Worm (Caenorhabditis elegans) whole organism, L4 larva: ENCODE data around the gene C16C8.9.
"Not testable (repeated sequence)": the region's sequence is repeated elsewhere in the genome, so short reads cannot be mapped to it uniquely, and the experiment has no call there.

Experiments used
- D1046.2 ChIP-seq: fragments of 200-800 bp; sonication (Bioruptor generic); IDR thresholded peaks from 2 replicates; pipeline ENCODE4 v1.3.6; 2022; ENCODE audit warnings: missing genetic modification characterization, missing compliant biosample characterization
- F37D6.2 ChIP-seq: sonication (generic microtip); optimal IDR thresholded peaks from 2 replicates; lab custom pipeline; 2016; ENCODE audit warnings: mild to moderate bottlenecking, missing genetic modification characterization, missing compliant biosample characterization
- F44E2.7 ChIP-seq: fragments of 200-800 bp; sonication (Bioruptor generic); IDR thresholded peaks from 2 replicates; pipeline ENCODE4 v2.1.2; 2022; ENCODE audit warnings: missing genetic modification characterization, missing compliant biosample characterization
- Y105C5A.15 ChIP-seq: fragments of 200-800 bp; sonication (Bioruptor generic); IDR thresholded peaks from 2 replicates; pipeline ENCODE4 v1.3.6; 2022; ENCODE audit warnings: missing genetic modification characterization, missing compliant biosample characterization
- Y48G9A.11 ChIP-seq: fragments of 200-800 bp; sonication (Bioruptor generic); IDR thresholded peaks from 2 replicates; pipeline ENCODE4 v1.3.6; 2022; ENCODE audit warnings: missing genetic modification reagents, missing genetic modification characterization, missing compliant biosample characterization
- Y5F2A.4 ChIP-seq: fragments of 200-800 bp; sonication (Bioruptor generic); optimal IDR thresholded peaks from 2 replicates; lab custom pipeline; 2018; ENCODE audit warnings: mild to moderate bottlenecking, missing genetic modification characterization, missing compliant biosample characterization
- aly-2 ChIP-seq: sonication (generic microtip); optimal IDR thresholded peaks from 2 replicates; lab custom pipeline; 2018; ENCODE audit warnings: missing biosample characterization, missing genetic modification characterization
- ama-1 ChIP-seq: fragments of 150-350 bp; optimal IDR thresholded peaks from 2 replicates; lab custom pipeline; 2014; ENCODE audit warnings: inconsistent platforms, mixed read lengths
- arid-1 ChIP-seq: fragments of 200-800 bp; sonication (Bioruptor generic); conservative IDR thresholded peaks from 2 replicates; pipeline ENCODE4 v1.3.6; 2022; ENCODE audit warnings: missing genetic modification reagents, missing genetic modification characterization, missing compliant biosample characterization
- attf-4 ChIP-seq: sonication (generic microtip); optimal IDR thresholded peaks from 3 replicates; lab custom pipeline; 2017; ENCODE audit warnings: missing biosample characterization, missing genetic modification characterization
- ceh-28 ChIP-seq: fragments of 150-350 bp; optimal IDR thresholded peaks from 2 replicates; lab custom pipeline; 2014; ENCODE audit warnings: missing biosample characterization, missing genetic modification reagents, missing genetic modification characterization
- ceh-44 ChIP-seq: fragments of 200-800 bp; sonication (Bioruptor generic); IDR thresholded peaks from 2 replicates; pipeline ENCODE4 v1.3.6; 2022; ENCODE audit warnings: missing genetic modification reagents, missing genetic modification characterization, missing compliant biosample characterization
- ceh-62 ChIP-seq: sonication (generic microtip); optimal IDR thresholded peaks from 2 replicates; lab custom pipeline; 2017; ENCODE audit warnings: missing biosample characterization, missing genetic modification characterization
- ces-1 ChIP-seq: fragments of 150-350 bp; sonication (generic microtip); optimal IDR thresholded peaks from 4 replicates; lab custom pipeline; 2014; ENCODE audit warnings: missing biosample characterization, missing genetic modification reagents, missing genetic modification characterization
- cey-2 ChIP-seq: sonication (generic microtip); optimal IDR thresholded peaks from 3 replicates; lab custom pipeline; 2017; ENCODE audit warnings: missing genetic modification characterization, mild to moderate bottlenecking, missing compliant biosample characterization, antibody characterized with exemption, borderline replicate concordance; ENCODE audit not compliant: insufficient read depth
- daf-12 ChIP-seq: fragments of 150-350 bp; optimal IDR thresholded peaks from 2 replicates; lab custom pipeline; 2014; ENCODE audit warnings: missing biosample characterization, missing genetic modification reagents, missing genetic modification characterization
- daf-16 ChIP-seq, 3 experiments: sonication (generic microtip); optimal IDR thresholded peaks; 2 replicates each; lab custom pipeline; 2016 to 2017; ENCODE audit warnings: missing genetic modification characterization in 3 of 3, missing genetic modification reagents in 3 of 3, mild to moderate bottlenecking in 2 of 3, missing compliant biosample characterization in 2 of 3, missing biosample characterization in 1 of 3, moderate library complexity in 1 of 3
- daf-8 ChIP-seq: fragments of 200-800 bp; sonication (Bioruptor generic); IDR thresholded peaks from 2 replicates; pipeline ENCODE4 v1.3.6; 2022; ENCODE audit warnings: missing genetic modification characterization, missing compliant biosample characterization
- dmd-6 ChIP-seq: fragments of 200-800 bp; sonication (Bioruptor generic); IDR thresholded peaks from 2 replicates; pipeline ENCODE4 v1.3.6; 2022; ENCODE audit warnings: missing genetic modification reagents, missing genetic modification characterization, missing compliant biosample characterization
- dmd-9 ChIP-seq: fragments of 200-800 bp; sonication (Bioruptor generic); IDR thresholded peaks from 2 replicates; pipeline ENCODE4 v1.3.6; 2022; ENCODE audit warnings: missing genetic modification reagents, missing genetic modification characterization, missing compliant biosample characterization
- fkh-10 ChIP-seq: fragments of 150-350 bp; optimal IDR thresholded peaks from 2 replicates; lab custom pipeline; 2014; ENCODE audit warnings: missing biosample characterization, missing genetic modification reagents, missing genetic modification characterization
- fos-1 ChIP-seq: fragments of 150-350 bp; optimal IDR thresholded peaks from 2 replicates; lab custom pipeline; 2014; ENCODE audit warnings: missing biosample characterization, missing genetic modification characterization
- gei-8 ChIP-seq: fragments of 200-800 bp; sonication (Bioruptor generic); optimal IDR thresholded peaks from 2 replicates; lab custom pipeline; 2018; ENCODE audit warnings: mild to moderate bottlenecking, missing genetic modification characterization, missing compliant biosample characterization
- hlh-11 ChIP-seq: fragments of 200-800 bp; sonication (Bioruptor generic); optimal IDR thresholded peaks from 2 replicates; lab custom pipeline; 2018; ENCODE audit warnings: mild to moderate bottlenecking, missing genetic modification characterization, missing compliant biosample characterization
- lin-1 ChIP-seq: fragments of 200-800 bp; sonication (Bioruptor generic); IDR thresholded peaks from 2 replicates; pipeline ENCODE4 v1.3.6; 2022; ENCODE audit warnings: missing genetic modification reagents, missing genetic modification characterization, missing compliant biosample characterization
- lin-15B ChIP-seq: fragments of 150-350 bp; sonication (generic microtip); optimal IDR thresholded peaks from 3 replicates; lab custom pipeline; 2014; ENCODE audit warnings: missing biosample characterization, missing genetic modification characterization
- lin-38 ChIP-seq: fragments of 200-800 bp; sonication (Bioruptor generic); IDR thresholded peaks from 2 replicates; pipeline ENCODE4 v1.3.6; 2022; ENCODE audit warnings: missing genetic modification reagents, missing genetic modification characterization, missing compliant biosample characterization
- lin-39 ChIP-seq: fragments of 150-350 bp; optimal IDR thresholded peaks from 2 replicates; lab custom pipeline; 2014; ENCODE audit warnings: missing biosample characterization, missing genetic modification reagents, missing genetic modification characterization
- lsy-2 ChIP-seq, 2 experiments: fragments of 150-350 bp in 1 of 2; sonication (generic microtip) in 1 of 2; optimal IDR thresholded peaks; 2 replicates each; lab custom pipeline; 2014 to 2017; ENCODE audit warnings: missing biosample characterization in 2 of 2, missing genetic modification characterization in 2 of 2
- madf-5 ChIP-seq, 2 experiments: fragments of 200-800 bp; sonication (Bioruptor generic); IDR thresholded peaks; 2 replicates each; pipeline ENCODE4 v1.3.6; 2022; ENCODE audit warnings: missing compliant biosample characterization in 2 of 2, missing genetic modification characterization in 2 of 2
- mep-1 ChIP-seq: fragments of 150-350 bp; sonication (generic microtip); optimal IDR thresholded peaks from 3 replicates; lab custom pipeline; 2014; ENCODE audit warnings: missing biosample characterization, missing genetic modification characterization
- mxl-3 ChIP-seq: fragments of 200-800 bp; sonication (Bioruptor generic); optimal IDR thresholded peaks from 2 replicates; lab custom pipeline; 2018; ENCODE audit warnings: mild to moderate bottlenecking, missing genetic modification characterization, missing compliant biosample characterization
- nhr-11 ChIP-seq: fragments of 150-350 bp; optimal IDR thresholded peaks from 2 replicates; lab custom pipeline; 2014; ENCODE audit warnings: missing biosample characterization, missing genetic modification characterization
- nhr-28 ChIP-seq: fragments of 150-350 bp; optimal IDR thresholded peaks from 2 replicates; lab custom pipeline; 2014; ENCODE audit warnings: missing biosample characterization, missing genetic modification characterization
- nhr-42 ChIP-seq: fragments of 200-800 bp; sonication (Bioruptor generic); IDR thresholded peaks from 2 replicates; pipeline ENCODE4 v1.3.6; 2022; ENCODE audit warnings: missing genetic modification characterization, missing compliant biosample characterization
- nhr-6 ChIP-seq: fragments of 150-350 bp; optimal IDR thresholded peaks from 2 replicates; lab custom pipeline; 2014; ENCODE audit warnings: missing biosample characterization, missing genetic modification characterization
- saeg-2 ChIP-seq: fragments of 200-800 bp; sonication (Bioruptor generic); IDR thresholded peaks from 2 replicates; pipeline ENCODE4 v1.3.6; 2022; ENCODE audit warnings: missing genetic modification reagents, missing genetic modification characterization, missing compliant biosample characterization
- set-16 ChIP-seq: fragments of 200-800 bp; sonication (Bioruptor generic); IDR thresholded peaks from 2 replicates; pipeline ENCODE4 v1.3.6; 2022; ENCODE audit warnings: missing genetic modification reagents, missing genetic modification characterization, missing compliant biosample characterization
- skn-1 ChIP-seq: fragments of 150-350 bp; optimal IDR thresholded peaks from 2 replicates; lab custom pipeline; 2014; ENCODE audit warnings: missing biosample characterization, missing genetic modification characterization
- spr-3 ChIP-seq: fragments of 200-800 bp; sonication (Bioruptor generic); optimal IDR thresholded peaks from 2 replicates; lab custom pipeline; 2018; ENCODE audit warnings: mild to moderate bottlenecking, missing genetic modification characterization, missing compliant biosample characterization
- unc-130 ChIP-seq: sonication (generic microtip); optimal IDR thresholded peaks from 2 replicates; lab custom pipeline; 2016; ENCODE audit warnings: missing genetic modification reagents, missing genetic modification characterization, missing compliant biosample characterization
- unc-39 ChIP-seq: sonication (generic microtip); optimal IDR thresholded peaks from 2 replicates; lab custom pipeline; 2017; ENCODE audit warnings: missing biosample characterization, missing genetic modification characterization
- unc-62 ChIP-seq, 3 experiments: fragments of 150-350 bp in 1 of 3; sonication (generic microtip); optimal IDR thresholded peaks in 2 of 3; peaks in 1 of 3; 1 replicate in 1 of 3; 2 replicates in 2 of 3; lab custom pipeline; 2014 to 2017; ENCODE audit warnings: missing biosample characterization in 3 of 3, missing genetic modification characterization in 3 of 3, missing genetic modification reagents in 3 of 3, missing genotype in 1 of 3
- vab-7 ChIP-seq: fragments of 200-800 bp; sonication (Bioruptor generic); IDR thresholded peaks from 2 replicates; pipeline ENCODE4 v1.3.6; 2022; ENCODE audit warnings: missing genetic modification reagents, missing genetic modification characterization, missing compliant biosample characterization
- zfp-3 ChIP-seq: fragments of 200-800 bp; sonication (Bioruptor generic); conservative IDR thresholded peaks from 2 replicates; pipeline ENCODE4 v1.3.6; 2022; ENCODE audit warnings: missing genetic modification reagents, missing genetic modification characterization, missing compliant biosample characterization

C16C8.9 gene

ce11 chrII:3449514-3449913, 13.5 kb downstream of the C16C8.9 start, which contains the start of gene C16C8.14:
Gene C16C8.14 (plus strand): TSS chrII:3449814.
- not testable (repeated sequence) for TF ChIP-seq attf-4 (tag; lab: Kevin White, UChicago); dmd-9; nhr-42

- TF ChIP-seq fos-1 (tag; lab: Kevin White, UChicago) (no peak), F44E2.7 (GFP tag; lab: Robert Waterston, UW) (no peak), aly-2 (no peak), Y48G9A.11 (no peak), ces-1 (no peak), mep-1 (tag; lab: Kevin White, UChicago) (no peak), skn-1 (no peak), daf-16 (GFP tag; optimal IDR thresholded peaks at IDR 0.05; lab: Kevin White, UChicago) (no peak), daf-16 (tag; optimal IDR thresholded peaks at IDR 0.05; lab: Kevin White, UChicago) (no peak), nhr-6 (no peak), madf-5 (GFP tag; IDR thresholded peaks at IDR 0.05; lab: Robert Waterston, UW) (no peak), gei-8 (GFP tag; lab: Kevin White, UChicago) (no peak), cey-2 (tag; lab: Kevin White, UChicago) (no peak), hlh-11 (tag; lab: Kevin White, UChicago) (no peak), F37D6.2 (no peak), lin-38 (no peak), nhr-28 (tag; lab: Kevin White, UChicago) (no peak), mxl-3 (no peak), nhr-42 (no peak), dmd-6 (GFP tag; lab: Robert Waterston, UW) (no peak), unc-39 (tag; lab: Kevin White, UChicago) (no peak)
These were observed 14.2 kb downstream of the C16C8.9 start, which contains the start of gene C16C8.25 for ce11 chrII:3448776-3449280. Gene C16C8.25 (plus strand): TSS chrII:3449230.

- TF ChIP-seq daf-12 (no peak), Y48G9A.11 (no peak), Y105C5A.15 (GFP tag; lab: Robert Waterston, UW) (no peak), nhr-11 (tag; lab: Kevin White, UChicago) (no peak), lsy-2 (tag; optimal IDR thresholded peaks at IDR 0.05; lab: Kevin White, UChicago) (no peak), nhr-42 (no peak)
These were observed 15.1 kb downstream of the C16C8.9 start, which contains the start of gene C16C8.21 for ce11 chrII:3447906-3448305. Gene C16C8.21 (plus strand): TSS chrII:3448206.

- TF ChIP-seq vab-7 (GFP tag; lab: Robert Waterston, UW) (no peak), ceh-62 (tag; lab: Kevin White, UChicago) (no peak), lin-39 (no peak), gei-8 (GFP tag; lab: Kevin White, UChicago) (no peak), unc-62 (GFP tag; optimal IDR thresholded peaks at IDR 0.05 in 1 of 2; lab: Kevin White, UChicago) (no peak), unc-62 (tag; optimal IDR thresholded peaks at IDR 0.05; lab: Kevin White, UChicago) (no peak), spr-3 (no peak)
These were observed 16.4 kb downstream of the C16C8.9 start, which contains the start of the genes C16C8.20 and gldi-6 for ce11 chrII:3446647-3447046. Gene C16C8.20 (plus strand): TSS chrII:3446947. Gene gldi-6 (plus strand): TSS chrII:3446947.

- TF ChIP-seq unc-130 (GFP tag; lab: Kevin White, UChicago) (no peak), ceh-28 (tag; lab: Kevin White, UChicago) (no peak), saeg-2 (GFP tag; lab: Robert Waterston, UW) (no peak), D1046.2 (no peak), fkh-10 (GFP tag; lab: Kevin White, UChicago) (no peak), daf-8 (GFP tag; lab: Robert Waterston, UW) (no peak), ceh-44 (no peak), unc-39 (tag; lab: Kevin White, UChicago) (no peak), zfp-3 (GFP tag; lab: Robert Waterston, UW) (no peak), lin-1 (GFP tag; lab: Robert Waterston, UW) (no peak), ama-1 (lab: Kevin White, UChicago) (no peak), hlh-11 (tag; lab: Kevin White, UChicago) (no peak), set-16 (GFP tag; lab: Robert Waterston, UW) (no peak), Y5F2A.4 (GFP tag; lab: Kevin White, UChicago) (no peak), F37D6.2 (no peak), lin-15B (tag; lab: Kevin White, UChicago) (no peak), arid-1 (no peak)
These were observed 17.7 kb downstream of the C16C8.9 start, which contains the start of the genes C16C8.5 and C16C8.16 for ce11 chrII:3445285-3445806. Gene C16C8.5 (minus strand): TSS chrII:3445385. Gene C16C8.16 (plus strand): TSS chrII:3445756.
